Worm (Caenorhabditis elegans): Measurements from ENCODE around the gene pals-28.

The pals-28 gene

DNA sequence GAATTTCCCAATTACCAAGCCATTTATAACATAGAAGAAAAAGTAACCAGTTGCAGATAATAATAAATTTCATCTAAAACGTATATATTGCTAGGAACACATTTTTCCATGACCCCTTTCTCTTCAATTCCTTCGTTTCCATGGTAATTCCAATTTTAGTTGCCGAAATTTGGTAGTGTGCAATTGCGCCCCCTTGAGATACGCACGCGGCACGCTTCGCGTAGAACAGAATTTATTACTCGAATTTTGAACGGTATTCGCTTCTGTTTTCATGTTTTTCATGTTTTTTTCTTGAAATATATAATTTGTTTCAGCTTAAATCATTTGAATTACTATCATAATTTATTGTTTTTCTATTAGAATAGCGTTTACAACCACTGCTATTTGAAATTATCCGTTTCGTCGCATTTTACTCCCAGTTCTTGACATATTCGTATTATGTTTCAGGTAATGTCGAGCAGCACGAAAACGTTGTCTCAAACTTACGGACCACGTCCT lies 19.8 kb downstream of the pals-28 start, which contains the start of the genes R07E5.17 and snfc-5:
R07E5.17 (minus strand) TSS at position 98 of the 498 bp plus-strand sequence.
snfc-5 (plus strand) TSS at position 448 of the 498 bp plus-strand sequence.
- TF ChIP-seq snpc-4 (tag; optimal IDR thresholded peaks at IDR 0.05) (peak; percentile 33), fos-1 (tag; optimal IDR thresholded peaks at IDR 0.05) (peak; percentile 0), nhr-21 (tag; optimal IDR thresholded peaks at IDR 0.05) (no peak), ztf-4 (tag; optimal IDR thresholded peaks at IDR 0.05) (no peak), lsy-2 (tag; optimal IDR thresholded peaks at IDR 0.05) (no peak), nhr-129 (tag; optimal IDR thresholded peaks at IDR 0.05) (peak; percentile 42), lin-39 (tag; optimal IDR thresholded peaks at IDR 0.05) (no peak), lin-13 (GFP tag; optimal IDR thresholded peaks at IDR 0.05) (no peak), R02D3.7 (tag; optimal IDR thresholded peaks at IDR 0.05) (no peak), nhr-25 (tag; optimal IDR thresholded peaks at IDR 0.05) (peak; percentile 13), C34F6.9 (tag; optimal IDR thresholded peaks at IDR 0.05) (peak; percentile 62), unc-55 (GFP tag; optimal IDR thresholded peaks at IDR 0.05) (peak; percentile 56)

DNA sequence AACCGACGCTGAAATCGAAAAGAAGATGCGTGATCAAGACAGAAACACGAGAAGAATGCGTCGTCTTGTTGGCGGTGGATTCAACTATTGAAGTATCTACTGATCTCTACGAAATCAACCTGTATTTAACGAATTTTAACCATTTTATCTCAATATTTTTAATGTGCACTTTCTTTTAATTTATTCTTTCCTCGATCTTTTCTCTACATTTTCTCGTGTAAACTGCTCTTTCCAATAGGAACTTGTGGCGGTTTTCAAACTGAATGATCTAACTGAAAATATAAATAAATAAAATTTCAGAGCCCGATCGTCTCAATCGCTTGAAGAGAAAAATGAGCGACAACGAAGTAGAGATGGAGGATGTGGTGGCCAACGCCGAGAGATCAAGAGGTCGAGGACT lies 21.4 kb downstream of the pals-28 start, which contains the start of gene rnp-4:
rnp-4 (plus strand) TSS at position 301 of the 400 bp plus-strand sequence.
- no peak for TF ChIP-seq elt-3 (tag; optimal IDR thresholded peaks at IDR 0.05)
- TF ChIP-seq snpc-4 (tag; optimal IDR thresholded peaks at IDR 0.05): no peak
- TF ChIP-seq ztf-1 (GFP tag; conservative IDR thresholded peaks at IDR 0.05): no peak
- no peak for TF ChIP-seq nhr-21 (tag; optimal IDR thresholded peaks at IDR 0.05)
- no peak for TF ChIP-seq nhr-12 (tag; optimal IDR thresholded peaks at IDR 0.05)
- no peak for TF ChIP-seq lin-13 (GFP tag; optimal IDR thresholded peaks at IDR 0.05)
- TF ChIP-seq lin-11 (tag; optimal IDR thresholded peaks at IDR 0.05): no peak
- no peak for TF ChIP-seq aly-2 (tag; optimal IDR thresholded peaks at IDR 0.05)
- no peak for TF ChIP-seq ama-1 (optimal IDR thresholded peaks at IDR 0.05)
- TF ChIP-seq lin-39 (tag; optimal IDR thresholded peaks at IDR 0.05): no peak
- no peak for TF ChIP-seq nhr-129 (tag; optimal IDR thresholded peaks at IDR 0.05)
- TF ChIP-seq ceh-82 (tag; optimal IDR thresholded peaks at IDR 0.05): no peak
- no peak for TF ChIP-seq nhr-25 (tag; optimal IDR thresholded peaks at IDR 0.05)
- TF ChIP-seq ZK546.5 (tag; optimal IDR thresholded peaks at IDR 0.05): no peak
- no peak for TF ChIP-seq Y55F3AM.14 (GFP tag; optimal IDR thresholded peaks at IDR 0.05)
- no peak for TF ChIP-seq elt-1 (tag; optimal IDR thresholded peaks at IDR 0.05)
- TF ChIP-seq nhr-77 (tag; optimal IDR thresholded peaks at IDR 0.05): no peak

DNA sequence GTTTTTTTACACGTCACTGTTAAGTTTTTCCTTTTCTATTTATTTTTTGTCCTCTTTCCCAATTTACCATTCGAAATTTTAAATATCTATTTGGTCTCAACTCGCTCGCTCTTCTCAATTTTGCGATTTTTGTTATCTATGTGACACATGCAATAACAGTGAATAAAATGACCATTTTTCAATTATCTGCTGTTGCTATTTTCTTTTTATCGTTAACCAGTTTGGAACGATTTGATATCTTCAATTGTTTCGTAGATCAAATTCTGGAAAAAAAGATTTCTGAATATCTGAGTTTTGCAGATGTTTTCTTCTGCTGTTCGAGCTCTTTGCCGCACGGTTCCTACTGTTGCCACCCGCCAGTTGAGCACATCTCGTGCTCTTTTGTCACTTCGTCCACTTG lies 22.6 kb downstream of the pals-28 start, which contains the start of gene prdx-3:
prdx-3 (plus strand) TSS at position 301 of the 400 bp plus-strand sequence.
- TF ChIP-seq ZK546.5 (tag; optimal IDR thresholded peaks at IDR 0.05) (no peak), nhr-11 (tag; optimal IDR thresholded peaks at IDR 0.05) (no peak), lin-11 (tag; optimal IDR thresholded peaks at IDR 0.05) (no peak), unc-55 (GFP tag; optimal IDR thresholded peaks at IDR 0.05) (no peak), unc-62 (GFP tag; optimal IDR thresholded peaks at IDR 0.05) (no peak), crh-2 (tag; optimal IDR thresholded peaks at IDR 0.05) (no peak), aly-2 (tag; optimal IDR thresholded peaks at IDR 0.05) (no peak), elt-3 (tag; optimal IDR thresholded peaks at IDR 0.05) (no peak), sem-4 (tag; optimal IDR thresholded peaks at IDR 0.05) (no peak)

DNA sequence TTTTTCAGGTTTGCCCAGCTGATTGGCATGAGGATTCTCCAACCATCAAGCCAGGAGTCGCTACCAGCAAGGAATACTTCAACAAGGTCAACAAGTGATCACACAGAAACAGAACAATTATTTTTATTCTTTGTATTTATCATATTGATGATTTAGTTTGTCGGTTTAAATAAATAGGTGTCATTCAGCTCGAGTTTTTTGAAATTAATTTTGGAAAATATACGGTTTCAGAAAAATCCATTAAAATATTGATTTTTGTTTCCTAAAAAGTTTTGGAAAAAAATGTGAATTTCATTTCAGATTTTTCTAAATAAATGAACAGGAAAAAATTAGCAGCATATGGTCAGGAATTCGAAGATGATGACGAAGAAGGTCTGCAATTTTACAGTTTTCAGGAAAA lies 23.7 kb downstream of the pals-28 start, which contains the start of gene gpch-1:
gpch-1 (plus strand) TSS at position 301 of the 400 bp plus-strand sequence.
- TF ChIP-seq nhr-21 (tag; optimal IDR thresholded peaks at IDR 0.05): no peak
- no peak for TF ChIP-seq zag-1 (tag; optimal IDR thresholded peaks at IDR 0.05)
- TF ChIP-seq sma-3 (GFP tag; optimal IDR thresholded peaks at IDR 0.05): no peak
- TF ChIP-seq nhr-25 (tag; optimal IDR thresholded peaks at IDR 0.05): no peak
- TF ChIP-seq unc-39 (tag; optimal IDR thresholded peaks at IDR 0.05): no peak
- TF ChIP-seq mdl-1 (tag; optimal IDR thresholded peaks at IDR 0.05): no peak
- no peak for TF ChIP-seq blmp-1 (tag; optimal IDR thresholded peaks at IDR 0.05; ENCODE audit: insufficient read depth)

DNA sequence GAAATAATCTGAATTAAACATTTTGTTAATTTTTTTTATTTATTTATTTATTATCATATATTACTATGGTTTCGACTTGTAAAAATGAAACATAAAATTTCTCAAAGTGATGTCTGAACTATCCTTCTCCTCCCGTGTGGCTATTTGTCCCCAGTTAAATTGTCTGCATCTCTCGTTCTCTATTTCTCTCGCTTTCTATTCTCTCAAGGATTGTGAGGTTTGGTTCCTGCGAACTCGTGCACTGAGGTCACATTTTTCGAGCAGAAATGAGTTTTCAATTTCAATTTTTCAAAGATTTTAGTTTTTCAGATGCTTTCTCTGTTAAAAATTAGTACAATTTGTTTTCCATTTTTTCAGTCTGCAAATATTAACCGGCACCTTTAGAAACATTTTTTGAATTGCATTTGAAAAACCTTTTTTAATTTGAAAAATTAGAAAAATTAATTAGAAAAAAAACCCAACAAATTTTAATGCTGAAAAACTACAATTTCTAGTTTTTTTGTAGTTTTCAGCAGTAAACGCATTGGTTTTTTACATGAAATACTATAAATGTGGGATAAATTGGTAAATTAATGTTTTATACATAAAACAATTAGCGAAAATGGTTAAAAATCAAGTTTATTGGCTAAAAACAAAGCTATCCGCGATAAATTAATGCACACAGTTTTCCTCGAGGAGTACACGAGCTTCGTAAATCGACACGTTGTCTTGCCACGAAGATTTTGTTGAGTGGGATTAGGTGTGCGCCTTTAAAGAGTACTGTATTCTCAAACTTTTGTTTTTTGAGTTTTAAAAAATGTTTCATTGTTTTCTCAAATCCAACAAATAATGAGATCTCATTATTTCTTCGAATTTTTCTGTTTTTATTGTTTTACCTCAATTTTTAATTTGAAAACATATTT lies 27.8 kb downstream of the pals-28 start:
- TF ChIP-seq unc-55 (GFP tag; optimal IDR thresholded peaks at IDR 0.05) (peak; percentile 12), alr-1 (tag; optimal IDR thresholded peaks at IDR 0.05) (no peak), ztf-4 (tag; optimal IDR thresholded peaks at IDR 0.05) (no peak), lsy-2 (tag; optimal IDR thresholded peaks at IDR 0.05) (peak in 1 of 2 experiments; percentile 54), mab-5 (tag; optimal IDR thresholded peaks at IDR 0.05) (no peak), sma-9 (GFP tag; optimal IDR thresholded peaks at IDR 0.05) (peak; percentile 95), sma-9 (tag; optimal IDR thresholded peaks at IDR 0.05) (no peak), nhr-237 (tag; optimal IDR thresholded peaks at IDR 0.05) (no peak), F13H6.1 (tag; optimal IDR thresholded peaks at IDR 0.05) (peak; percentile 59), fos-1 (tag; optimal IDR thresholded peaks at IDR 0.05) (peak; percentile 18), egl-27 (tag; optimal IDR thresholded peaks at IDR 0.05) (no peak), lin-13 (GFP tag; optimal IDR thresholded peaks at IDR 0.05) (peak; percentile 43), crh-2 (tag; optimal IDR thresholded peaks at IDR 0.05) (peak; percentile 22), snpc-4 (tag; optimal IDR thresholded peaks at IDR 0.05) (peak; percentile 26), aly-2 (tag; optimal IDR thresholded peaks at IDR 0.05) (no peak), nhr-25 (tag; optimal IDR thresholded peaks at IDR 0.05) (no peak), C34F6.9 (tag; optimal IDR thresholded peaks at IDR 0.05) (peak; percentile 57), R02D3.7 (tag; optimal IDR thresholded peaks at IDR 0.05) (no peak), nhr-12 (tag; optimal IDR thresholded peaks at IDR 0.05) (no peak), nhr-129 (tag; optimal IDR thresholded peaks at IDR 0.05) (peak; percentile 64), lin-39 (tag; optimal IDR thresholded peaks at IDR 0.05) (no peak), skn-1 (tag; optimal IDR thresholded peaks at IDR 0.05) (no peak)

All from whole organism, L2 larva.